Fruit fly (Drosophila melanogaster) whole organism, embryonic: ENCODE results near the gene CG13021.

ENCODE experiments used
- ATbp ChIP-seq: fragments of 200-800 bp; sonication (Bioruptor generic); optimal IDR thresholded peaks from 2 replicates; lab custom pipeline; 2017; ENCODE audit warnings: missing biosample characterization, mild to moderate bottlenecking, missing genetic modification characterization, missing genetic modification reagents
- B-H1 ChIP-seq: fragments of 200-800 bp; sonication (Bioruptor generic); IDR thresholded peaks from 3 replicates; pipeline ENCODE4 v1.3.6; 2022; ENCODE audit warnings: missing biosample characterization, missing genetic modification characterization
- CG10209 ChIP-seq: fragments of 200-800 bp; sonication (Bioruptor generic); optimal IDR thresholded peaks from 3 replicates; lab custom pipeline; 2017; ENCODE audit warnings: missing biosample characterization, mild to moderate bottlenecking, missing genetic modification characterization, missing genetic modification reagents
- CG10462 ChIP-seq: fragments of 200-800 bp; sonication (Bioruptor generic); optimal IDR thresholded peaks from 2 replicates; lab custom pipeline; 2016; ENCODE audit warnings: missing biosample characterization, missing genetic modification characterization
- CG10565 ChIP-seq: fragments of 200-800 bp; sonication (Bioruptor generic); optimal IDR thresholded peaks from 3 replicates; lab custom pipeline; 2016; ENCODE audit warnings: missing biosample characterization, mild to moderate bottlenecking, missing genetic modification characterization
- CG10654 ChIP-seq: fragments of 200-800 bp; sonication (Bioruptor generic); optimal IDR thresholded peaks from 2 replicates; lab custom pipeline; 2016; ENCODE audit warnings: missing biosample characterization, missing genetic modification characterization
- CG10979 ChIP-seq: fragments of 200-800 bp; sonication (Bioruptor generic); optimal IDR thresholded peaks from 2 replicates; lab custom pipeline; 2018; ENCODE audit warnings: missing biosample characterization, mild to moderate bottlenecking, missing genetic modification characterization, moderate library complexity
- CG11093 ChIP-seq: fragments of 200-800 bp; sonication (Bioruptor generic); IDR thresholded peaks from 3 replicates; pipeline ENCODE4 v1.3.6; 2022; ENCODE audit warnings: missing biosample characterization, missing genetic modification characterization
- CG13424 ChIP-seq: fragments of 200-800 bp; sonication (Bioruptor generic); optimal IDR thresholded peaks from 2 replicates; lab custom pipeline; 2019; ENCODE audit warnings: missing biosample characterization, mild to moderate bottlenecking, missing genetic modification characterization, moderate library complexity
- CG14050 ChIP-seq: fragments of 200-800 bp; sonication (Bioruptor generic); IDR thresholded peaks from 3 replicates; pipeline ENCODE4 v1.3.6; 2022; ENCODE audit warnings: missing biosample characterization, missing genetic modification characterization
- CG1647 ChIP-seq: fragments of 200-800 bp; sonication (Bioruptor generic); optimal IDR thresholded peaks from 3 replicates; lab custom pipeline; 2016; ENCODE audit warnings: missing biosample characterization, missing genetic modification characterization
- CG16813 ChIP-seq: fragments of 200-800 bp; sonication (Bioruptor generic); IDR thresholded peaks from 3 replicates; pipeline ENCODE4 v1.3.6; 2022; ENCODE audit warnings: missing biosample characterization, missing genetic modification characterization; ENCODE audit not compliant: partially characterized antibody
- CG17359 ChIP-seq: fragments of 200-800 bp; sonication (Bioruptor generic); optimal IDR thresholded peaks from 3 replicates; lab custom pipeline; 2018; ENCODE audit warnings: missing biosample characterization, mild to moderate bottlenecking, missing genetic modification characterization, moderate library complexity
- CG18476 ChIP-seq: fragments of 200-800 bp; sonication (Bioruptor generic); optimal IDR thresholded peaks from 2 replicates; lab custom pipeline; 2016; ENCODE audit warnings: missing biosample characterization, mild to moderate bottlenecking, missing genetic modification characterization
- CG18619 ChIP-seq: fragments of 200-800 bp; sonication (Bioruptor generic); optimal IDR thresholded peaks from 3 replicates; lab custom pipeline; 2017; ENCODE audit warnings: missing biosample characterization, mild to moderate bottlenecking, missing genetic modification characterization
- CG18764 ChIP-seq: fragments of 200-800 bp; sonication (Bioruptor generic); optimal IDR thresholded peaks from 3 replicates; lab custom pipeline; 2016; ENCODE audit warnings: missing biosample characterization, missing genetic modification characterization
- CG2116 ChIP-seq: fragments of 200-800 bp; sonication (Bioruptor generic); optimal IDR thresholded peaks from 3 replicates; lab custom pipeline; 2018; ENCODE audit warnings: missing biosample characterization, mild to moderate bottlenecking, missing genetic modification characterization
- CG31365 ChIP-seq: fragments of 200-800 bp; sonication (Bioruptor generic); optimal IDR thresholded peaks from 2 replicates; lab custom pipeline; 2018; ENCODE audit warnings: missing biosample characterization, mild to moderate bottlenecking, missing genetic modification characterization
- CG31441 ChIP-seq: fragments of 200-800 bp; sonication (Bioruptor generic); IDR thresholded peaks from 2 replicates; pipeline ENCODE4 v1.3.6; 2022; ENCODE audit warnings: missing biosample characterization, missing genetic modification characterization
- CG34376 ChIP-seq: fragments of 200-800 bp; sonication (Bioruptor generic); optimal IDR thresholded peaks from 2 replicates; lab custom pipeline; 2018; ENCODE audit warnings: missing biosample characterization, mild to moderate bottlenecking, missing genetic modification characterization
- CG4707 ChIP-seq: fragments of 200-800 bp; sonication (Bioruptor generic); optimal IDR thresholded peaks from 2 replicates; lab custom pipeline; 2018; ENCODE audit warnings: missing biosample characterization, mild to moderate bottlenecking, missing genetic modification characterization, moderate library complexity
- CG6791 ChIP-seq: fragments of 200-800 bp; sonication (Bioruptor generic); IDR thresholded peaks from 3 replicates; pipeline ENCODE4 v1.3.6; 2022; ENCODE audit warnings: missing biosample characterization, missing genetic modification characterization; ENCODE audit not compliant: partially characterized antibody
- CG6813 ChIP-seq: fragments of 200-800 bp; sonication (Bioruptor generic); optimal IDR thresholded peaks from 2 replicates; lab custom pipeline; 2017; ENCODE audit warnings: missing biosample characterization, missing genetic modification characterization, mild to moderate bottlenecking, moderate library complexity, missing genetic modification reagents
- Camta ChIP-seq: fragments of 200-800 bp; sonication (Bioruptor generic); optimal IDR thresholded peaks from 2 replicates; lab custom pipeline; 2016; ENCODE audit warnings: missing biosample characterization, missing genetic modification characterization
- Deaf1 ChIP-seq: fragments of 200-800 bp; optimal IDR thresholded peaks from 3 replicates; lab custom pipeline; 2019; ENCODE audit warnings: missing biosample characterization, mild to moderate bottlenecking, missing genetic modification characterization, moderate library complexity
- Dp ChIP-seq: fragments of 200-800 bp; sonication (Bioruptor generic); optimal IDR thresholded peaks from 2 replicates; lab custom pipeline; 2018; ENCODE audit warnings: missing biosample characterization, mild to moderate bottlenecking, missing genetic modification characterization, moderate library complexity
- HmgD ChIP-seq: fragments of 200-800 bp; sonication (Bioruptor generic); optimal IDR thresholded peaks from 3 replicates; lab custom pipeline; 2016; ENCODE audit warnings: missing biosample characterization, missing genetic modification characterization
- Hsf ChIP-seq: fragments of 200-800 bp; sonication (Bioruptor generic); optimal IDR thresholded peaks from 3 replicates; lab custom pipeline; 2016; ENCODE audit warnings: missing biosample characterization, missing genetic modification characterization
- Lhr ChIP-seq: fragments of 200-800 bp; sonication (Bioruptor generic); optimal IDR thresholded peaks from 3 replicates; lab custom pipeline; 2017; ENCODE audit warnings: mild to moderate bottlenecking, missing biosample characterization, missing genetic modification reagents, missing genetic modification characterization
- NC2β ChIP-seq: fragments of 200-800 bp; sonication (Bioruptor generic); optimal IDR thresholded peaks from 2 replicates; lab custom pipeline; 2016; ENCODE audit warnings: missing biosample characterization, missing genetic modification characterization
- Nf-YC ChIP-seq: fragments of 200-800 bp; optimal IDR thresholded peaks from 3 replicates; lab custom pipeline; 2019; ENCODE audit warnings: missing biosample characterization, mild to moderate bottlenecking, missing genetic modification characterization, moderate library complexity
- Ptx1 ChIP-seq: fragments of 200-800 bp; sonication (Bioruptor generic); IDR thresholded peaks from 2 replicates; pipeline ENCODE4 v1.3.6; 2022; ENCODE audit warnings: missing biosample characterization, missing genetic modification characterization
- Usf ChIP-seq: fragments of 200-800 bp; sonication (Bioruptor generic); optimal IDR thresholded peaks from 2 replicates; lab custom pipeline; 2017; ENCODE audit warnings: missing genotype, missing biosample characterization, missing genetic modification characterization
- abd-A ChIP-seq: fragments of 200-800 bp; sonication (Bioruptor generic); optimal IDR thresholded peaks from 3 replicates; lab custom pipeline; 2019; ENCODE audit warnings: missing biosample characterization, mild to moderate bottlenecking, missing genetic modification characterization, moderate library complexity
- ac ChIP-seq: fragments of 200-800 bp; sonication (Bioruptor generic); optimal IDR thresholded peaks from 3 replicates; lab custom pipeline; 2017; ENCODE audit warnings: missing biosample characterization, mild to moderate bottlenecking, missing genetic modification characterization
- amos ChIP-seq: fragments of 200-800 bp; sonication (Bioruptor generic); IDR thresholded peaks from 2 replicates; pipeline ENCODE4 v1.3.6; 2022; ENCODE audit warnings: missing biosample characterization, missing genetic modification characterization; ENCODE audit not compliant: partially characterized antibody
- caup ChIP-seq: fragments of 200-800 bp; sonication (Bioruptor generic); optimal IDR thresholded peaks from 3 replicates; lab custom pipeline; 2017; ENCODE audit warnings: missing biosample characterization, mild to moderate bottlenecking, missing genetic modification characterization, moderate library complexity; ENCODE audit not compliant: severe bottlenecking
- cg ChIP-seq: fragments of 200-800 bp; sonication (Bioruptor generic); optimal IDR thresholded peaks from 3 replicates; lab custom pipeline; 2019; ENCODE audit warnings: missing biosample characterization, mild to moderate bottlenecking, missing genetic modification characterization, moderate library complexity
- dpn ChIP-seq, 2 experiments: fragments of 200-800 bp; sonication (Bioruptor generic); optimal IDR thresholded peaks; 3 replicates each; lab custom pipeline; 2016; ENCODE audit warnings: missing biosample characterization in 2 of 2, missing genetic modification characterization in 2 of 2
- fd102C ChIP-seq: fragments of 200-800 bp; sonication (Bioruptor generic); optimal IDR thresholded peaks from 2 replicates; lab custom pipeline; 2018; ENCODE audit warnings: missing biosample characterization, mild to moderate bottlenecking, missing genetic modification characterization, moderate library complexity
- fu2 ChIP-seq: fragments of 200-800 bp; sonication (Bioruptor generic); optimal IDR thresholded peaks from 2 replicates; lab custom pipeline; 2016; ENCODE audit warnings: missing biosample characterization, missing genetic modification characterization
- jing ChIP-seq: fragments of 200-800 bp; sonication (Bioruptor generic); optimal IDR thresholded peaks from 2 replicates; lab custom pipeline; 2018; ENCODE audit warnings: missing biosample characterization, mild to moderate bottlenecking, missing genetic modification characterization
- lmd ChIP-seq: fragments of 200-800 bp; sonication (Bioruptor generic); IDR thresholded peaks from 2 replicates; pipeline ENCODE4 v1.3.6; 2022; ENCODE audit warnings: missing biosample characterization, missing genetic modification characterization
- nmo ChIP-seq: fragments of 200-800 bp; sonication (Bioruptor generic); optimal IDR thresholded peaks from 2 replicates; lab custom pipeline; 2018; ENCODE audit warnings: missing biosample characterization, mild to moderate bottlenecking, missing genetic modification characterization, moderate library complexity
- pan ChIP-seq, 4 experiments: fragments of >200 bp in 3 of 4; fragments of 200-800 bp in 1 of 4; sonication (Bioruptor generic) in 1 of 4; optimal IDR thresholded peaks in 3 of 4; IDR thresholded peaks in 1 of 4; 2 replicates each; pipeline versions ENCODE4 v1.3.6 to Lab custom; 2017 to 2022; ENCODE audit warnings: missing biosample characterization in 2 of 4, missing genetic modification characterization in 2 of 4, mixed read lengths in 1 of 4
- row ChIP-seq: fragments of 200-800 bp; sonication (Bioruptor generic); IDR thresholded peaks from 3 replicates; pipeline ENCODE4 v1.3.6; 2022; ENCODE audit warnings: missing biosample characterization, missing genetic modification characterization
- sim ChIP-seq: fragments of 200-800 bp; sonication (Bioruptor generic); IDR thresholded peaks from 2 replicates; pipeline ENCODE4 v1.3.6; 2022; ENCODE audit warnings: missing biosample characterization, missing genetic modification characterization
- sna ChIP-seq: fragments of 200-800 bp; sonication (Bioruptor generic); IDR thresholded peaks from 2 replicates; pipeline ENCODE4 v1.3.6; 2022; ENCODE audit warnings: missing biosample characterization, missing genetic modification characterization; ENCODE audit not compliant: partially characterized antibody
- unc-4 ChIP-seq: fragments of 200-800 bp; sonication (Bioruptor generic); IDR thresholded peaks from 2 replicates; pipeline ENCODE4 v1.3.6; 2022; ENCODE audit warnings: missing biosample characterization, missing genetic modification characterization; ENCODE audit not compliant: partially characterized antibody

CG13021 gene

dm6 chrX:3548568-3548967 is 34.5 kb downstream of the CG13021 start (continued):
- TF ChIP-seq Usf (GFP tag; lab: Kevin White, UChicago) (no peak), lmd (GFP tag; lab: Robert Waterston, UW) (peak; percentile 41; the same call in 1 of the 2 replicates), CG13424 (peak; percentile 20), CG10654 (GFP tag; lab: Kevin White, UChicago) (no peak), CG16813 (GFP tag; lab: Robert Waterston, UW) (no peak), sim (no peak), Ptx1 (peak; percentile 20; the same call in 1 of the 2 replicates), Lhr (GFP tag; lab: Kevin White, UChicago) (no peak), NC2β (GFP tag; lab: Kevin White, UChicago) (no peak), abd-A (tag; lab: Kevin White, UChicago) (no peak), CG1647 (no peak), CG10209 (GFP tag; lab: Kevin White, UChicago) (peak; percentile 26), pan (optimal IDR thresholded peaks at IDR 0.05; lab: Kevin White, UChicago) (no peak), pan (GFP tag; optimal IDR thresholded peaks at IDR 0.05 in 1 of 2, IDR thresholded peaks at IDR 0.05 in 1 of 2) (peak in 1 of 2 experiments; percentile 6), CG2116 (no peak), Nf-YC (tag; lab: Kevin White, UChicago) (no peak), nmo (GFP tag; lab: Kevin White, UChicago) (no peak), CG17359 (tag; lab: Kevin White, UChicago) (peak; percentile 21), Deaf1 (tag; lab: Kevin White, UChicago) (no peak), jing (GFP tag; lab: Kevin White, UChicago) (no peak), Hsf (GFP tag; lab: Kevin White, UChicago) (no peak), CG10565 (GFP tag; lab: Kevin White, UChicago) (no peak), CG10462 (GFP tag; lab: Kevin White, UChicago) (no peak), CG4707 (GFP tag; lab: Kevin White, UChicago) (no peak), CG34376 (GFP tag; lab: Kevin White, UChicago) (no peak), amos (GFP tag; lab: Robert Waterston, UW) (no peak), CG10979 (tag; lab: Kevin White, UChicago) (no peak), fd102C (GFP tag; lab: Kevin White, UChicago) (no peak), ATbp (peak; percentile 0), CG18476 (GFP tag; lab: Kevin White, UChicago) (no peak), sna (GFP tag; lab: Robert Waterston, UW) (no peak), caup (GFP tag; lab: Kevin White, UChicago) (no peak), CG31441 (GFP tag; lab: Robert Waterston, UW) (peak; percentile 17; the same call in 1 of the 2 replicates), Dp (GFP tag; lab: Kevin White, UChicago) (no peak), CG11093 (GFP tag; lab: Robert Waterston, UW) (no peak), CG18764 (GFP tag; lab: Kevin White, UChicago) (no peak), row (GFP tag; lab: Robert Waterston, UW) (peak; percentile 59; the same call in 2 of the 3 replicates), B-H1 (GFP tag; lab: Robert Waterston, UW) (no peak), unc-4 (GFP tag; lab: Robert Waterston, UW) (no peak), CG14050 (GFP tag; lab: Robert Waterston, UW) (peak; percentile 24; the same call in 1 of the 3 replicates), dpn (GFP tag; optimal IDR thresholded peaks at IDR 0.05; lab: Kevin White, UChicago) (peak in 1 of 2 experiments; percentile 14), CG18619 (GFP tag; lab: Kevin White, UChicago) (no peak), Camta (GFP tag; lab: Kevin White, UChicago) (no peak), CG6791 (GFP tag; lab: Robert Waterston, UW) (no peak), cg (no peak), CG31365 (tag; lab: Kevin White, UChicago) (no peak), fu2 (no peak), CG6813 (GFP tag; lab: Kevin White, UChicago) (no peak), ac (GFP tag; lab: Kevin White, UChicago) (no peak), HmgD (GFP tag; lab: Kevin White, UChicago) (no peak)
